Fruit fly (Drosophila melanogaster): ENCODE results near the gene CG45079.

DNA sequence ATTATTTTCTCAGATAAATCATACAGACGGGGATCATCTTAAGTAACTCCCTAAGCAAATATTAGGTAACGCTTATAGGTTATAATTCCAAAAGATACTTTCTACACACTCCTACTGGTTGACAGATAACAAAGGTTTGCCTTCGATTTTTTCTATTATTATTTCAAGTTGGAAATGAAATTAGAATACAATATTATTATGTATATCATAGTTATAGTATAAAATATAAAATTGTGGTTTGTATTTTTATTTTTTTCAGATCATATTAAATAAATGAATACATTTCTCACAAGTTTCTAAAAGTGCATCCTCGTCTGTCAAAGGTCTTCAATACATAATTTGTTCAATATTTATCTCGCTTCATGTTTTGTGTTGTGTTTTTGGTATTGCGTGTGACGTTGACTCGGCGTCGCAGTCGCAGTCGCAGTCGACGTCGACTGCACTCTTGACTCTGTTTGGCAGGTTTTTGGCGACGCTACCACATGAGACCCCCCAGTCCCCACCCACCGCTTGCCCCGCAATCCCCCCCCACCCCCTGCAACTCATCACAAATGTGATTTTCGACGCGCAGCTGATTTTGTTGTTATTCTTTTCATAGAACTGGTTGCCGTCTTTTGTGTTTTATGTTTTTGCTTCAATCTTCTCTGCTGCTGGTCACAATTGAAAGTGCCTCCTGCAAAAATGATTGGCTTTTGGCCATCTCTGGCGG is 1.3 kb upstream of the CG45079 start:
- TF ChIP-seq Sin3A (optimal IDR thresholded peaks at IDR 0.05) (no peak), h (optimal IDR thresholded peaks at IDR 0.05) (no peak), psq (optimal IDR thresholded peaks at IDR 0.05) (no peak), ttk (optimal IDR thresholded peaks at IDR 0.05) (no peak), insv (optimal IDR thresholded peaks at IDR 0.05) (no peak)
